Fruit fly (Drosophila melanogaster): ENCODE results near the gene CG10803.

DNA sequence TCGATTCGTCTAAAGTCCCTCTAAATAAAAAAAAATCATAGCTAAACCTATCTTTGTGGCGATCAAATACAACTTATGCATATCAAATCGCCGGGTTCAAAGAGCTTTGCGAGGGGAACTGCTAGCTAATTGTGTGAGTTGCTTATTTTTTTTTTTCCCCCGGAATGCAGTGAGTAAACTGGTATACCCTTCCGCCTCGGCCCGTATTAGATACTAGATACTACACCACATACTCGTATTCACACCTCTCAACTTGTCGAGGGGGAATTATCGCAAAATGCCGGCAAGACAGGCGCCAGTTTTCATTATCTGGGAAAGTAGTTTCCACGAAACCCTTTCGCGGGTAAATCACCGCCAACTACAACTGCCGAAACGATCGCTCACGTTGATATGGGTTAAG, 39.3 kb upstream of the CG10803 start:
- TF ChIP-seq dmrt93B (GFP tag; optimal IDR thresholded peaks at IDR 0.05) (no peak), sage (GFP tag; optimal IDR thresholded peaks at IDR 0.05) (no peak), Dif (GFP tag; optimal IDR thresholded peaks at IDR 0.05; ENCODE audit: partially characterized antibody) (no peak), lola (GFP tag; optimal IDR thresholded peaks at IDR 0.05) (no peak), brk (GFP tag; optimal IDR thresholded peaks at IDR 0.05) (no peak)

All from whole organism, wandering third instar larva.